Fruit fly (Drosophila melanogaster) whole organism, prepupa: ENCODE results near the gene Es2.
A peak's percentile ranks its signal among the peaks of the same experiment; 100 is the strongest.

Experiments used
- Blimp-1 ChIP-seq: fragments of 200-800 bp; sonication (Bioruptor generic); optimal IDR thresholded peaks from 3 replicates; lab custom pipeline; 2017; ENCODE audit warnings: missing biosample characterization, missing genetic modification characterization, mild to moderate bottlenecking, moderate library complexity, missing genetic modification reagents
- CG10669 ChIP-seq: fragments of 200-800 bp; sonication (Bioruptor generic); optimal IDR thresholded peaks from 3 replicates; lab custom pipeline; 2018; ENCODE audit warnings: missing biosample characterization, mild to moderate bottlenecking, missing genetic modification characterization, moderate library complexity
- CG11294 ChIP-seq: fragments of 200-800 bp; sonication (Bioruptor generic); IDR thresholded peaks from 2 replicates; pipeline ENCODE4 v1.3.6; 2022; ENCODE audit warnings: missing biosample characterization, missing genetic modification characterization
- CG15336 ChIP-seq: fragments of 200-800 bp; sonication (Bioruptor generic); IDR thresholded peaks from 2 replicates; pipeline ENCODE4 v1.3.6; 2022; ENCODE audit warnings: missing biosample characterization, missing genetic modification characterization
- CG1621 ChIP-seq: fragments of 200-800 bp; sonication (Bioruptor generic); optimal IDR thresholded peaks from 3 replicates; lab custom pipeline; 2018; ENCODE audit warnings: missing biosample characterization, mild to moderate bottlenecking, missing genetic modification characterization
- CG3032 ChIP-seq: fragments of 200-800 bp; optimal IDR thresholded peaks from 2 replicates; lab custom pipeline; 2019; ENCODE audit warnings: missing biosample characterization, mild to moderate bottlenecking, missing genetic modification characterization, moderate library complexity
- CG31627 ChIP-seq: fragments of 200-800 bp; sonication (Bioruptor generic); optimal IDR thresholded peaks from 3 replicates; lab custom pipeline; 2016; ENCODE audit warnings: missing biosample characterization, missing genetic modification characterization
- CG3919 ChIP-seq: fragments of 200-800 bp; sonication (Bioruptor generic); optimal IDR thresholded peaks from 3 replicates; lab custom pipeline; 2016; ENCODE audit warnings: missing biosample characterization, missing genetic modification characterization
- CG4318 ChIP-seq: fragments of 200-800 bp; sonication (Bioruptor generic); optimal IDR thresholded peaks from 3 replicates; lab custom pipeline; 2017; ENCODE audit warnings: missing biosample characterization, mild to moderate bottlenecking, missing genetic modification characterization
- CG6163 ChIP-seq: fragments of 200-800 bp; sonication (Bioruptor generic); IDR thresholded peaks from 3 replicates; pipeline ENCODE4 v1.3.6; 2022; ENCODE audit warnings: missing biosample characterization, missing genetic modification characterization
- CG6276 ChIP-seq: fragments of 200-800 bp; sonication (Bioruptor generic); optimal IDR thresholded peaks from 2 replicates; lab custom pipeline; 2017; ENCODE audit warnings: missing biosample characterization, mild to moderate bottlenecking, missing genetic modification characterization
- CG6808 ChIP-seq: fragments of 200-800 bp; sonication (Bioruptor generic); optimal IDR thresholded peaks from 3 replicates; lab custom pipeline; 2017; ENCODE audit warnings: missing biosample characterization, missing genetic modification characterization, mild to moderate bottlenecking, moderate library complexity, missing genetic modification reagents
- CG8119 ChIP-seq: fragments of 200-800 bp; sonication (Bioruptor generic); IDR thresholded peaks from 3 replicates; pipeline ENCODE4 v1.3.6; 2022; ENCODE audit warnings: missing biosample characterization, missing genetic modification characterization
- CG8319 ChIP-seq: fragments of 200-800 bp; sonication (Bioruptor generic); optimal IDR thresholded peaks from 3 replicates; lab custom pipeline; 2016; ENCODE audit warnings: missing biosample characterization, missing genetic modification characterization
- CG8632 ChIP-seq: fragments of 200-800 bp; sonication (Bioruptor generic); optimal IDR thresholded peaks from 3 replicates; lab custom pipeline; 2016; ENCODE audit warnings: missing biosample characterization, missing genetic modification characterization
- CG9139 ChIP-seq: fragments of 200-800 bp; sonication (Bioruptor generic); optimal IDR thresholded peaks from 3 replicates; lab custom pipeline; 2017; ENCODE audit warnings: missing biosample characterization, mild to moderate bottlenecking, missing genetic modification characterization
- Eip75B ChIP-seq: fragments of 200-800 bp; sonication (Bioruptor generic); optimal IDR thresholded peaks from 3 replicates; lab custom pipeline; 2016; ENCODE audit warnings: missing biosample characterization, missing genetic modification characterization
- Eip78C ChIP-seq: fragments of 200-800 bp; sonication (Bioruptor generic); peaks from one replicate; lab custom pipeline; 2016; ENCODE audit warnings: missing biosample characterization, missing genetic modification characterization
- Eip93F ChIP-seq: fragments of 200-800 bp; sonication (Bioruptor generic); optimal IDR thresholded peaks from 2 replicates; lab custom pipeline; 2016; ENCODE audit warnings: missing biosample characterization, mild to moderate bottlenecking, missing genetic modification characterization
- Ets21C ChIP-seq: fragments of 200-800 bp; sonication (Bioruptor generic); optimal IDR thresholded peaks from 3 replicates; lab custom pipeline; 2016; ENCODE audit warnings: missing biosample characterization, missing genetic modification characterization
- Ets96B ChIP-seq: fragments of 200-800 bp; optimal IDR thresholded peaks from 2 replicates; lab custom pipeline; 2019; ENCODE audit warnings: missing biosample characterization, mild to moderate bottlenecking, missing genetic modification characterization, moderate library complexity
- Hr39 ChIP-seq: fragments of 200-800 bp; sonication (Bioruptor generic); optimal IDR thresholded peaks from 2 replicates; lab custom pipeline; 2016; ENCODE audit warnings: missing biosample characterization, missing genetic modification characterization
- Hr4 ChIP-seq: fragments of 200-800 bp; sonication (Bioruptor generic); optimal IDR thresholded peaks from 3 replicates; lab custom pipeline; 2016; ENCODE audit warnings: missing biosample characterization, missing genetic modification characterization
- Lpt ChIP-seq: fragments of 200-800 bp; sonication (Bioruptor generic); optimal IDR thresholded peaks from 3 replicates; lab custom pipeline; 2016; ENCODE audit warnings: missing biosample characterization, missing genetic modification characterization
- Sox102F ChIP-seq: fragments of 200-800 bp; sonication (Bioruptor generic); optimal IDR thresholded peaks from 2 replicates; lab custom pipeline; 2016; ENCODE audit warnings: missing biosample characterization, mild to moderate bottlenecking, missing genetic modification characterization
- Sox14 ChIP-seq: fragments of 200-800 bp; sonication (Bioruptor generic); optimal IDR thresholded peaks from 3 replicates; lab custom pipeline; 2016; ENCODE audit warnings: missing biosample characterization, missing genetic modification characterization
- achi ChIP-seq: fragments of 200-800 bp; sonication (Bioruptor generic); optimal IDR thresholded peaks from 3 replicates; lab custom pipeline; 2016; ENCODE audit warnings: missing biosample characterization, missing genetic modification characterization
- dac ChIP-seq: fragments of 200-800 bp; sonication (Bioruptor generic); optimal IDR thresholded peaks from 2 replicates; lab custom pipeline; 2017; ENCODE audit warnings: missing biosample characterization, mild to moderate bottlenecking, missing genetic modification characterization
- eg ChIP-seq: fragments of 200-800 bp; sonication (Bioruptor generic); IDR thresholded peaks from 3 replicates; pipeline ENCODE4 v1.3.6; 2022; ENCODE audit warnings: missing biosample characterization, missing genetic modification characterization
- esn ChIP-seq: fragments of 200-800 bp; sonication (Bioruptor generic); optimal IDR thresholded peaks from 2 replicates; lab custom pipeline; 2016; ENCODE audit warnings: missing biosample characterization, mild to moderate bottlenecking, missing genetic modification characterization, moderate library complexity
- fkh ChIP-seq: fragments of 200-800 bp; sonication (Bioruptor generic); optimal IDR thresholded peaks from 3 replicates; lab custom pipeline; 2017; ENCODE audit warnings: missing biosample characterization, mild to moderate bottlenecking, missing genetic modification characterization, moderate library complexity
- lz ChIP-seq: fragments of 200-800 bp; sonication (Bioruptor generic); optimal IDR thresholded peaks from 3 replicates; lab custom pipeline; 2016; ENCODE audit warnings: missing biosample characterization, missing genetic modification characterization
- net ChIP-seq: fragments of 200-800 bp; sonication (Bioruptor generic); optimal IDR thresholded peaks from 3 replicates; lab custom pipeline; 2016; ENCODE audit warnings: missing biosample characterization, missing genetic modification characterization
- pdm3 ChIP-seq: fragments of 200-800 bp; sonication (Bioruptor generic); optimal IDR thresholded peaks from 3 replicates; lab custom pipeline; 2016; ENCODE audit warnings: missing biosample characterization, missing genetic modification characterization
- spab ChIP-seq: fragments of 200-800 bp; sonication (Bioruptor generic); optimal IDR thresholded peaks from 2 replicates; lab custom pipeline; 2017; ENCODE audit warnings: missing biosample characterization, mild to moderate bottlenecking, missing genetic modification characterization, missing genetic modification reagents
- ss ChIP-seq, 2 experiments: fragments of 200-800 bp; sonication (Bioruptor generic); optimal IDR thresholded peaks; 2 replicates in 1 of 2; 3 replicates in 1 of 2; lab custom pipeline; 2017 to 2018; ENCODE audit warnings: mild to moderate bottlenecking in 2 of 2, missing biosample characterization in 2 of 2, missing genetic modification characterization in 2 of 2, moderate library complexity in 1 of 2
- svp ChIP-seq: fragments of 200-800 bp; sonication (Bioruptor generic); peaks from one replicate; lab custom pipeline; 2016; ENCODE audit warnings: missing biosample characterization, missing genetic modification characterization
- vri ChIP-seq: fragments of 200-800 bp; sonication (Bioruptor generic); optimal IDR thresholded peaks from 3 replicates; lab custom pipeline; 2016; ENCODE audit warnings: missing biosample characterization, mild to moderate bottlenecking, missing genetic modification characterization

Gene Es2

dm6 chrX:8411532-8411960 lies 49.7 kb upstream of the Es2 start, which contains the start of gene lawc (continued):
- peak; percentile 59 for TF ChIP-seq Sox102F (GFP tag; lab: Kevin White, UChicago)
- TF ChIP-seq Sox14 (GFP tag; lab: Kevin White, UChicago) = peak; percentile 63
- TF ChIP-seq CG3919 (GFP tag; lab: Kevin White, UChicago) = peak; percentile 11
- no peak for TF ChIP-seq CG3032 (tag; lab: Kevin White, UChicago)
- TF ChIP-seq esn (GFP tag; lab: Kevin White, UChicago) = peak; percentile 30
- TF ChIP-seq spab (GFP tag; lab: Kevin White, UChicago) = peak; percentile 9
- TF ChIP-seq CG10669 (GFP tag; lab: Kevin White, UChicago) = no peak
- TF ChIP-seq CG1621 (tag; lab: Kevin White, UChicago) = no peak
- TF ChIP-seq CG4318 (GFP tag; lab: Kevin White, UChicago) = no peak
- no peak for TF ChIP-seq CG31627 (GFP tag; lab: Kevin White, UChicago)
- TF ChIP-seq CG8319 (GFP tag; lab: Kevin White, UChicago) = no peak
- peak; percentile 89 for TF ChIP-seq Eip93F
- peak; percentile 19 for TF ChIP-seq achi (GFP tag; lab: Kevin White, UChicago)
- TF ChIP-seq Hr4 (GFP tag; lab: Kevin White, UChicago) = no peak
- TF ChIP-seq pdm3 (GFP tag; lab: Kevin White, UChicago) = no peak
- peak; percentile 46 for TF ChIP-seq Eip75B
- TF ChIP-seq CG8119 (GFP tag; lab: Robert Waterston, UW) = peak; percentile 86
- TF ChIP-seq Blimp-1 = no peak
- TF ChIP-seq eg (GFP tag; lab: Robert Waterston, UW) = peak; percentile 85
- TF ChIP-seq, all 60 proteins: peak for 35

dm6 chrX:8412197-8413160 lies 48.8 kb upstream of the Es2 start:
- TF ChIP-seq Eip75B = no peak
- TF ChIP-seq Eip78C = peak; percentile 35
- TF ChIP-seq CG15336 (GFP tag; lab: Robert Waterston, UW) = 0 out of 2 replicates have a peak, but pooled peaks have one; percentile 10
- TF ChIP-seq vri (GFP tag; lab: Kevin White, UChicago) = peak; percentile 15
- peak; percentile 8 for TF ChIP-seq CG6276 (GFP tag; lab: Kevin White, UChicago)
- peak; percentile 45; the same call in 2 of the 3 replicates for TF ChIP-seq CG6163
- TF ChIP-seq Ets96B (tag; lab: Kevin White, UChicago) = no peak
- peak; percentile 30 for TF ChIP-seq fkh (GFP tag; lab: Kevin White, UChicago)
- no peak for TF ChIP-seq Hr39 (GFP tag; lab: Kevin White, UChicago)
- TF ChIP-seq ss (GFP tag; optimal IDR thresholded peaks at IDR 0.05; lab: Kevin White, UChicago) = peak; percentile 12 to 28

- TF ChIP-seq lz (GFP tag; lab: Kevin White, UChicago) = no peak
- TF ChIP-seq eg (GFP tag; lab: Robert Waterston, UW) = no peak
- no peak for TF ChIP-seq Lpt (GFP tag; lab: Kevin White, UChicago)
- no peak for TF ChIP-seq svp (GFP tag; lab: Kevin White, UChicago)
- no peak for TF ChIP-seq CG6808
- no peak for TF ChIP-seq Hr39 (GFP tag; lab: Kevin White, UChicago)
- no peak for TF ChIP-seq CG31627 (GFP tag; lab: Kevin White, UChicago)
- no peak for TF ChIP-seq CG8119 (GFP tag; lab: Robert Waterston, UW)
- TF ChIP-seq CG8632 (GFP tag; lab: Kevin White, UChicago) = no peak
- TF ChIP-seq CG9139 = no peak
- no peak for TF ChIP-seq CG11294 (GFP tag; lab: Robert Waterston, UW)
- TF ChIP-seq Hr4 (GFP tag; lab: Kevin White, UChicago) = no peak
- TF ChIP-seq Eip75B = no peak
- no peak for TF ChIP-seq Sox102F (GFP tag; lab: Kevin White, UChicago)
- TF ChIP-seq CG6163 = no peak
- no peak for TF ChIP-seq Blimp-1
- no peak for TF ChIP-seq CG10669 (GFP tag; lab: Kevin White, UChicago)
- TF ChIP-seq net = no peak
- TF ChIP-seq Ets21C (GFP tag; lab: Kevin White, UChicago) = no peak
- TF ChIP-seq dac (GFP tag; lab: Kevin White, UChicago) = no peak
Observed at dm6 chrX:8413513-8414113, 47.7 kb upstream of the Es2 start.
